Worm (Caenorhabditis elegans) whole organism, late embryonic: ENCODE measurements around the gene M03E7.3.

Source experiments
- ahr-1 ChIP-seq: sonication (generic microtip); optimal IDR thresholded peaks from 2 replicates; lab custom pipeline; 2016; ENCODE audit warnings: missing genetic modification characterization, missing compliant biosample characterization
- nhr-232 ChIP-seq: sonication (generic microtip); optimal IDR thresholded peaks from 2 replicates; lab custom pipeline; 2016; ENCODE audit warnings: missing genetic modification characterization, missing compliant biosample characterization

DNA sequence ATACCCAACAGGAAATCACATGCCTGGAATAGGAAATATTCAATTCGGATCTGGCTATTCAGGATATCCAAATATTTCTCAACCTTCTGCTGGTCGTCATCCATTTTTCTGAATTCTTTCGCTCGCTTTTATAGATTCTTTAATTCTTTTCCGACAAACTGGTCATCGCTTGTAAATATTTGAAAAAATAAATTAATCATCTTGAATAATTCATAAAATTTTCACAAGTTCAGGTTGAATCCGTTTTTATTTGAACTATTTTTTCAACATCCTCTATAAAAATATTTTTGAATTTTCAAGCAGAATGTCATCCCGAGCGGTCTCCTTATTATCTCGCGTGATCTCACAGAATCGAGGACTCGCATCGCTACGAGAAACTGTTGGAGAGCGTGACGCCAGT is 21.4 kb upstream of the M03E7.3 start, which contains the start of gene mrpl-48:
- TF ChIP-seq nhr-232 (tag; lab: Kevin White, UChicago): no peak
- TF ChIP-seq ahr-1 (tag; lab: Kevin White, UChicago): no peak
